Fruit fly (Drosophila melanogaster) whole organism, embryonic: ENCODE data around the gene CG5104.

Experiments
- CG10147 ChIP-seq: fragments of 200-800 bp; sonication (Bioruptor generic); optimal IDR thresholded peaks from 2 replicates; lab custom pipeline; 2019; ENCODE audit warnings: missing biosample characterization, mild to moderate bottlenecking, missing genetic modification characterization, moderate library complexity
- CG10321 ChIP-seq: fragments of 200-800 bp; sonication (Bioruptor generic); IDR thresholded peaks from 2 replicates; pipeline ENCODE4 v1.3.6; 2022; ENCODE audit warnings: missing biosample characterization, missing genetic modification characterization
- CG11093 ChIP-seq: fragments of 200-800 bp; sonication (Bioruptor generic); IDR thresholded peaks from 3 replicates; pipeline ENCODE4 v1.3.6; 2022; ENCODE audit warnings: missing biosample characterization, missing genetic modification characterization
- CG11247 ChIP-seq: fragments of 200-800 bp; sonication (Bioruptor generic); IDR thresholded peaks from 2 replicates; pipeline ENCODE4 v1.3.6; 2022; ENCODE audit warnings: missing biosample characterization, missing genetic modification characterization
- CG11504 ChIP-seq: fragments of 200-800 bp; sonication (Bioruptor generic); optimal IDR thresholded peaks from 3 replicates; lab custom pipeline; 2019; ENCODE audit warnings: missing biosample characterization, mild to moderate bottlenecking, missing genetic modification characterization, moderate library complexity
- CG12659 ChIP-seq: fragments of 200-800 bp; sonication (Bioruptor generic); optimal IDR thresholded peaks from 3 replicates; lab custom pipeline; 2017; ENCODE audit warnings: mild to moderate bottlenecking, missing biosample characterization, missing genetic modification reagents, missing genetic modification characterization
- CG12744 ChIP-seq: fragments of 200-800 bp; sonication (Bioruptor generic); optimal IDR thresholded peaks from 2 replicates; lab custom pipeline; 2016; ENCODE audit warnings: missing biosample characterization, missing genetic modification characterization
- CG13123 ChIP-seq: fragments of 200-800 bp; sonication (Bioruptor generic); optimal IDR thresholded peaks from 2 replicates; lab custom pipeline; 2016; ENCODE audit warnings: missing biosample characterization, missing genetic modification characterization
- CG14860 ChIP-seq: fragments of 200-800 bp; sonication (Bioruptor generic); IDR thresholded peaks from 3 replicates; pipeline ENCODE4 v1.3.6; 2022; ENCODE audit warnings: missing biosample characterization, missing genetic modification characterization; ENCODE audit not compliant: partially characterized antibody
- CG15514 ChIP-seq: fragments of 200-800 bp; sonication (Bioruptor generic); optimal IDR thresholded peaks from 3 replicates; lab custom pipeline; 2017; ENCODE audit warnings: missing biosample characterization, missing genetic modification characterization, mild to moderate bottlenecking, moderate library complexity, missing genetic modification reagents
- CG15696 ChIP-seq: fragments of 200-800 bp; sonication (Bioruptor generic); optimal IDR thresholded peaks from 2 replicates; lab custom pipeline; 2019; ENCODE audit warnings: missing biosample characterization, mild to moderate bottlenecking, missing genetic modification characterization, moderate library complexity
- CG17612 ChIP-seq: fragments of 200-800 bp; sonication (Bioruptor generic); IDR thresholded peaks from 2 replicates; pipeline ENCODE4 v1.3.6; 2022; ENCODE audit warnings: missing biosample characterization, missing genetic modification characterization
- CG1832 ChIP-seq: fragments of 200-800 bp; sonication (Bioruptor generic); optimal IDR thresholded peaks from 2 replicates; lab custom pipeline; 2017; ENCODE audit warnings: missing biosample characterization, mild to moderate bottlenecking, missing genetic modification characterization, inconsistent platforms
- CG2116 ChIP-seq: fragments of 200-800 bp; sonication (Bioruptor generic); optimal IDR thresholded peaks from 3 replicates; lab custom pipeline; 2018; ENCODE audit warnings: missing biosample characterization, mild to moderate bottlenecking, missing genetic modification characterization
- CG2199 ChIP-seq: fragments of 200-800 bp; sonication (Bioruptor generic); IDR thresholded peaks from 3 replicates; pipeline ENCODE4 v1.3.6; 2022; ENCODE audit warnings: missing biosample characterization, missing genetic modification characterization
- CG31388 ChIP-seq: fragments of 200-800 bp; sonication (Bioruptor generic); optimal IDR thresholded peaks from 2 replicates; lab custom pipeline; 2016; ENCODE audit warnings: missing biosample characterization, missing genetic modification characterization
- CG31441 ChIP-seq: fragments of 200-800 bp; sonication (Bioruptor generic); IDR thresholded peaks from 2 replicates; pipeline ENCODE4 v1.3.6; 2022; ENCODE audit warnings: missing biosample characterization, missing genetic modification characterization
- CG3281 ChIP-seq: fragments of 200-800 bp; sonication (Bioruptor generic); optimal IDR thresholded peaks from 3 replicates; lab custom pipeline; 2017; ENCODE audit warnings: missing biosample characterization, mild to moderate bottlenecking, missing genetic modification characterization
- CG4360 ChIP-seq: fragments of 200-800 bp; sonication (Bioruptor generic); IDR thresholded peaks from 2 replicates; pipeline ENCODE4 v1.3.6; 2022; ENCODE audit warnings: missing biosample characterization, missing genetic modification characterization
- CG4707 ChIP-seq: fragments of 200-800 bp; sonication (Bioruptor generic); optimal IDR thresholded peaks from 2 replicates; lab custom pipeline; 2018; ENCODE audit warnings: missing biosample characterization, mild to moderate bottlenecking, missing genetic modification characterization, moderate library complexity
- CG6175 ChIP-seq: fragments of 200-800 bp; sonication (Bioruptor generic); IDR thresholded peaks from 3 replicates; pipeline ENCODE4 v1.3.6; 2022; ENCODE audit warnings: missing biosample characterization, missing genetic modification characterization
- CG7556 ChIP-seq: fragments of 200-800 bp; sonication (Bioruptor generic); optimal IDR thresholded peaks from 2 replicates; lab custom pipeline; 2017; ENCODE audit warnings: missing biosample characterization, mild to moderate bottlenecking, missing genetic modification characterization
- CG8089 ChIP-seq: fragments of 200-800 bp; sonication (Bioruptor generic); optimal IDR thresholded peaks from 3 replicates; lab custom pipeline; 2016; ENCODE audit warnings: missing biosample characterization, missing genetic modification characterization
- CG8765 ChIP-seq: fragments of 200-800 bp; sonication (Bioruptor generic); IDR thresholded peaks from 2 replicates; pipeline ENCODE4 v1.3.6; 2022; ENCODE audit warnings: missing biosample characterization, missing genetic modification characterization
- CG9797 ChIP-seq: fragments of 200-800 bp; sonication (Bioruptor generic); optimal IDR thresholded peaks from 3 replicates; lab custom pipeline; 2018; ENCODE audit warnings: missing biosample characterization, mild to moderate bottlenecking, missing genetic modification characterization
- CoRest ChIP-seq: fragments of 200-800 bp; sonication (Bioruptor generic); optimal IDR thresholded peaks from 3 replicates; lab custom pipeline; 2018; ENCODE audit warnings: missing biosample characterization, mild to moderate bottlenecking, missing genetic modification characterization, moderate library complexity
- Dek ChIP-seq: fragments of 200-800 bp; sonication (Bioruptor generic); optimal IDR thresholded peaks from 3 replicates; lab custom pipeline; 2019; ENCODE audit warnings: missing biosample characterization, mild to moderate bottlenecking, missing genetic modification characterization, moderate library complexity
- Eip74EF ChIP-seq, 2 experiments: fragments of 200-800 bp in 1 of 2; fragments of >200 bp in 1 of 2; sonication (Bioruptor generic) in 1 of 2; optimal IDR thresholded peaks; 2 replicates each; lab custom pipeline; 2017 to 2019; ENCODE audit warnings: missing biosample characterization in 2 of 2, missing genetic modification characterization in 2 of 2, mild to moderate bottlenecking in 1 of 2, moderate library complexity in 1 of 2
- GATAe ChIP-seq: fragments of 200-800 bp; sonication (Bioruptor generic); conservative IDR thresholded peaks from 2 replicates; pipeline ENCODE4 v1.3.6; 2022; ENCODE audit warnings: missing biosample characterization, missing genetic modification characterization
- HLHmδ ChIP-seq: fragments of 200-800 bp; sonication (Bioruptor generic); optimal IDR thresholded peaks from 2 replicates; lab custom pipeline; 2018; ENCODE audit warnings: missing biosample characterization, mild to moderate bottlenecking, missing genetic modification characterization, moderate library complexity
- HmgD ChIP-seq: fragments of 200-800 bp; sonication (Bioruptor generic); optimal IDR thresholded peaks from 3 replicates; lab custom pipeline; 2016; ENCODE audit warnings: missing biosample characterization, missing genetic modification characterization
- Opbp ChIP-seq: fragments of 200-800 bp; sonication (Bioruptor generic); IDR thresholded peaks from 3 replicates; pipeline ENCODE4 v1.3.6; 2022; ENCODE audit warnings: missing biosample characterization, missing genetic modification characterization; ENCODE audit not compliant: partially characterized antibody
- Rx ChIP-seq: fragments of 200-800 bp; sonication (Bioruptor generic); IDR thresholded peaks from 2 replicates; pipeline ENCODE4 v1.3.6; 2022; ENCODE audit warnings: missing biosample characterization, missing genetic modification characterization
- Sin3A ChIP-seq: fragments of >200 bp; optimal IDR thresholded peaks from 2 replicates; lab custom pipeline; 2018
- Sry-β ChIP-seq: fragments of 200-800 bp; sonication (Bioruptor generic); optimal IDR thresholded peaks from 2 replicates; lab custom pipeline; 2018; ENCODE audit warnings: missing biosample characterization, mild to moderate bottlenecking, missing genetic modification characterization, moderate library complexity
- Taf1 ChIP-seq: fragments of 200-800 bp; sonication (Bioruptor generic); IDR thresholded peaks from 2 replicates; pipeline ENCODE4 v1.3.6; 2022; ENCODE audit warnings: missing biosample characterization, missing genetic modification characterization
- abd-A ChIP-seq: fragments of 200-800 bp; sonication (Bioruptor generic); optimal IDR thresholded peaks from 3 replicates; lab custom pipeline; 2019; ENCODE audit warnings: missing biosample characterization, mild to moderate bottlenecking, missing genetic modification characterization, moderate library complexity
- amos ChIP-seq: fragments of 200-800 bp; sonication (Bioruptor generic); IDR thresholded peaks from 2 replicates; pipeline ENCODE4 v1.3.6; 2022; ENCODE audit warnings: missing biosample characterization, missing genetic modification characterization; ENCODE audit not compliant: partially characterized antibody
- chm ChIP-seq: fragments of 200-800 bp; sonication (Bioruptor generic); IDR thresholded peaks from 2 replicates; pipeline ENCODE4 v1.3.6; 2022; ENCODE audit warnings: missing biosample characterization, missing genetic modification characterization
- crc ChIP-seq: fragments of 200-800 bp; sonication (Bioruptor generic); optimal IDR thresholded peaks from 2 replicates; lab custom pipeline; 2016; ENCODE audit warnings: missing biosample characterization, missing genetic modification characterization
- dimm ChIP-seq: fragments of 200-800 bp; sonication (Bioruptor generic); IDR thresholded peaks from 2 replicates; pipeline ENCODE4 v1.3.6; 2022; ENCODE audit warnings: missing biosample characterization, missing genetic modification characterization
- inv ChIP-seq: fragments of 200-800 bp; sonication (Bioruptor generic); IDR thresholded peaks from 2 replicates; pipeline ENCODE4 v1.3.6; 2022; ENCODE audit warnings: missing biosample characterization, missing genetic modification characterization; ENCODE audit not compliant: partially characterized antibody
- lbe ChIP-seq: fragments of 200-800 bp; sonication (Bioruptor generic); optimal IDR thresholded peaks from 2 replicates; lab custom pipeline; 2016; ENCODE audit warnings: missing biosample characterization, mild to moderate bottlenecking, missing genetic modification characterization
- mam ChIP-seq: fragments of 200-800 bp; sonication (Bioruptor generic); optimal IDR thresholded peaks from 3 replicates; lab custom pipeline; 2016; ENCODE audit warnings: missing biosample characterization, missing genetic modification characterization
- otp ChIP-seq: fragments of 200-800 bp; sonication (Bioruptor generic); IDR thresholded peaks from 3 replicates; pipeline ENCODE4, ENCODE4 v1.3.6; 2022; ENCODE audit warnings: missing biosample characterization, missing genetic modification characterization
- run ChIP-seq: fragments of 200-800 bp; sonication (Bioruptor generic); optimal IDR thresholded peaks from 3 replicates; lab custom pipeline; 2018; ENCODE audit warnings: missing biosample characterization, mild to moderate bottlenecking, missing genetic modification characterization
- sd ChIP-seq: fragments of 200-800 bp; sonication (Bioruptor generic); optimal IDR thresholded peaks from 3 replicates; lab custom pipeline; 2018; ENCODE audit warnings: missing biosample characterization, mild to moderate bottlenecking, missing genetic modification characterization, moderate library complexity
- sens ChIP-seq: fragments of 200-800 bp; sonication (Bioruptor generic); peaks from one replicate; lab custom pipeline; 2016; ENCODE audit warnings: missing biosample characterization, missing genetic modification characterization
- sna ChIP-seq: fragments of 200-800 bp; sonication (Bioruptor generic); IDR thresholded peaks from 2 replicates; pipeline ENCODE4 v1.3.6; 2022; ENCODE audit warnings: missing biosample characterization, missing genetic modification characterization; ENCODE audit not compliant: partially characterized antibody
- toy ChIP-seq: fragments of 200-800 bp; sonication (Bioruptor generic); IDR thresholded peaks from 2 replicates; pipeline ENCODE4 v1.3.6; 2022; ENCODE audit warnings: missing biosample characterization, missing genetic modification characterization

The CG5104 gene

DNA sequence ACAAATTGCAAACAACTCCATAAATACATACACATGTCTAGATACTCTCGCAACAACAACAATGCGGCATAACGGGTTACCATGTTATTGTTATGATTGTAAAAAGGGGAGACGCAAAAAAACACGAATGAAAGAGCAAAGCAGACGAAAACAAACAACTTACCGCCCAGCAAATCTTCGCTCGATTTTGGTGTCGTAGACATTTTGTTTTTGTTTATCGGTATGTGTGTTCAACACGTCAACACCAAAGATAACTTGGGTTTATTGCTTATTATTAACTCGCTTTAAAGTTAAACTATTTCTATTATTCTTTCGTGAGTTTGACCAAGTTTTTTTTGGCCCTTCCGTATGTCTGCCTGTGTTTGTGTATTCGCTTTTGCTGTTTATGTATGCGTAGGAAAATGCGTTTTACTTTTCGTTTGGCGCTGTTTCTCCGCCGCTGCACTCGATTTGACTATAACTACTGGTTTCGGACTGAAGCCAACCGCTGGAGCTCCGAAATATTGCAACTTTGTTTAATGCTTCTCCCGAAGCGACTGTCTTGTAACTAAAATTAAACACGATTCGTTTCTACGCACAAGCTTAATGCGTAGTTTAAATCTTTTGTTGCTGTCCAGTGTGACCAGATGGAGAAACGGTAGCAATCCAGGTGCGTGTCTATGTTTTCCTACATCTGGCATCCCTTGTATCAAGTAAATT, 1.9 kb upstream of the CG5104 start, which contains the start of gene BNIP3 (continued):
- TF ChIP-seq CG7556 (no peak), CG11093 (no peak), CG15696 (tag; lab: Kevin White, UChicago) (no peak), toy (no peak), Rx (GFP tag; lab: Robert Waterston, UW) (no peak), CG11504 (tag; lab: Kevin White, UChicago) (peak; percentile 46), CG11247 (GFP tag; lab: Robert Waterston, UW) (no peak), abd-A (peak; percentile 52), CG13123 (GFP tag; lab: Kevin White, UChicago) (no peak), crc (GFP tag; lab: Kevin White, UChicago) (no peak), CG4707 (GFP tag; lab: Kevin White, UChicago) (no peak), CG4360 (GFP tag; lab: Robert Waterston, UW) (peak; percentile 72), lbe (GFP tag; lab: Kevin White, UChicago) (peak; percentile 12), HLHmδ (GFP tag; lab: Kevin White, UChicago) (peak; percentile 40), CG31441 (no peak), mam (GFP tag; lab: Kevin White, UChicago) (no peak), CG17612 (GFP tag; lab: Robert Waterston, UW) (no peak), CG12744 (GFP tag; lab: Kevin White, UChicago) (no peak), CG15514 (GFP tag; lab: Kevin White, UChicago) (peak; percentile 30), otp (GFP tag; lab: Robert Waterston, UW) (no peak), sna (GFP tag; lab: Robert Waterston, UW) (no peak), CG8765 (GFP tag; lab: Robert Waterston, UW) (no peak), CG8089 (GFP tag; lab: Kevin White, UChicago) (no peak), CG10147 (GFP tag; lab: Kevin White, UChicago) (peak; percentile 51), Sry-β (peak; percentile 42), dimm (GFP tag; lab: Robert Waterston, UW) (no peak), sd (tag; lab: Kevin White, UChicago) (peak; percentile 67), GATAe (no peak), CG9797 (GFP tag; lab: Kevin White, UChicago) (peak; percentile 73), CG10321 (GFP tag; lab: Robert Waterston, UW) (no peak), Opbp (peak; percentile 38; the same call in 2 of the 3 replicates), run (tag; lab: Kevin White, UChicago) (no peak), amos (GFP tag; lab: Robert Waterston, UW) (peak; percentile 41; the same call in 1 of the 2 replicates), CG12659 (GFP tag; lab: Kevin White, UChicago) (peak; percentile 53), inv (GFP tag; lab: Robert Waterston, UW) (no peak), CG6175 (GFP tag; lab: Robert Waterston, UW) (no peak), CG3281 (GFP tag; lab: Kevin White, UChicago) (no peak), HmgD (GFP tag; lab: Kevin White, UChicago) (no peak), CG2199 (GFP tag; lab: Robert Waterston, UW) (no peak), CG31388 (no peak), CG2116 (GFP tag; lab: Kevin White, UChicago) (no peak), CG14860 (GFP tag; lab: Robert Waterston, UW) (no peak), Sin3A (no peak), CoRest (tag; lab: Kevin White, UChicago) (peak; percentile 27), sens (GFP tag; lab: Kevin White, UChicago) (peak; percentile 46), Dek (tag; lab: Kevin White, UChicago) (no peak), Taf1 (no peak), chm (GFP tag; lab: Robert Waterston, UW) (peak; percentile 11; the same call in 1 of the 2 replicates), Eip74EF (GFP tag; optimal IDR thresholded peaks at IDR 0.05; lab: Kevin White, UChicago) (peak in 1 of 2 experiments; percentile 21), CG1832 (GFP tag; lab: Kevin White, UChicago) (no peak)
